Worm (Caenorhabditis elegans): ENCODE measurements around the gene faah-4.

- no peak for TF ChIP-seq lin-39 (tag; optimal IDR thresholded peaks at IDR 0.05)
- no peak for TF ChIP-seq snpc-4 (tag; optimal IDR thresholded peaks at IDR 0.05)
- TF ChIP-seq fkh-10 (GFP tag; optimal IDR thresholded peaks at IDR 0.05), result no peak
- TF ChIP-seq tag-97 (GFP tag; IDR thresholded peaks at IDR 0.05), result no peak
- no peak for TF ChIP-seq aly-2 (tag; optimal IDR thresholded peaks at IDR 0.05)
- TF ChIP-seq T20F7.1 (GFP tag; optimal IDR thresholded peaks at IDR 0.05), result no peak
- TF ChIP-seq unc-62 (GFP tag; optimal IDR thresholded peaks at IDR 0.05 in 1 of 2), result no peak
- no peak for TF ChIP-seq unc-62 (tag; optimal IDR thresholded peaks at IDR 0.05)
- TF ChIP-seq nhr-237 (tag; optimal IDR thresholded peaks at IDR 0.05), result no peak
- TF ChIP-seq ama-1 (optimal IDR thresholded peaks at IDR 0.05), result no peak
- TF ChIP-seq ZK546.5 (tag; optimal IDR thresholded peaks at IDR 0.05), result no peak
- TF ChIP-seq zag-1 (tag; optimal IDR thresholded peaks at IDR 0.05), result no peak
- no peak for TF ChIP-seq lsy-2 (tag; optimal IDR thresholded peaks at IDR 0.05)
These were observed 16.7 kb downstream of the faah-4 start, which contains the start of gene Y56A3A.41 for ce11 chrIII:11892939-11893338.
